Comparison of ENCODE assay signal across 5 fruit fly cellular contexts in the genomic region with DNA sequence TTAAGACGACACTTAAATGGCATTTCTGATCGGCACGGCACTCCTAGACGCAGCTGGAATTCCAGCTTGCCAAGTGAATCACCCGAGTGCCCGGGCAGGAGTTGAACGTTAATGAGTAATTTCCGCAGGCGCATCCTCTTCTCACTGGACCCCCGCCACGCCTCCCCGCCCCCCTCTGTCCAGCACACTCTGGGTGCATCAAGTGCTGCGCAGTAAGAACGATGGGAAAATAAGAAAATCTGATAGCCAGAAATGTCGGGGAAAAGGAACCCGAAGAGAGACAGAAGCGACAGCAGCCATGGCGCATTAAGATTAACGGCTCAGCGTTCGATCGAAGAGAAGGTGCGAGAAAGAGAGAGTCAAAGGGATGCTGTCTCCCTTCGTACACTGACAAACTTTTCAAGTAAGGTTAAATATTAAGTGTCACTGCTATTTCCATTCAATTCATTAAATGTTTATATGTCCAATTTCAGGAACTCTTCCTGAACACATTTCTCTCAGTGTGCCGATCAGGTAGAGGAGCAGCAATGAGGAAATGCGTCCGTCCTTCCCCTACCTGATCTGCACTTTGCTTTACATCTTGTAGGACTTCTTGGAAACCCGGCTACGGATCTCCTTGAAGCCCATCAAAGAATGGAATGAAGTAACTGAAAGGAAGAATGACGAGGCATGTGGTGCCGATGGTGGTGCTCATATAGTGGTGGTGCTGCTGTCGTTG.
TF ChIP-seq lines count a peak whose summit lies in the region.

No protein-coding gene starts in this region.

- no peak for TF ChIP-seq CTCF in whole organism, embryonic (GFP tag; optimal IDR thresholded peaks at IDR 0.05; lab: Kevin White, UChicago)

TF ChIP-seq in whole organism, adult, 20 proteins besides CTCF, POLR2A, EP300 and RAD21:
- TF ChIP-seq cnc (optimal IDR thresholded peaks at IDR 0.05; lab: Kevin White, UChicago) (no peak), bab1 (GFP tag; optimal IDR thresholded peaks at IDR 0.05; lab: Kevin White, UChicago) (no peak), Mnt (GFP tag; optimal IDR thresholded peaks at IDR 0.05; lab: Kevin White, UChicago) (no peak), CG14711 (tag; optimal IDR thresholded peaks at IDR 0.05; lab: Kevin White, UChicago) (no peak), CG1620 (GFP tag; optimal IDR thresholded peaks at IDR 0.05; lab: Kevin White, UChicago) (no peak), toe (GFP tag; optimal IDR thresholded peaks at IDR 0.05; lab: Kevin White, UChicago) (no peak), pad (GFP tag; optimal IDR thresholded peaks at IDR 0.05; lab: Kevin White, UChicago) (peak; percentile 3)

TF ChIP-seq in whole organism, embryonic, 481 proteins besides CTCF, POLR2A, EP300 and RAD21 (continues in another document):
- TF ChIP-seq CG18619 (GFP tag; optimal IDR thresholded peaks at IDR 0.05; lab: Kevin White, UChicago) = peak; percentile 29
- peak; percentile 66 for TF ChIP-seq CG12155 (GFP tag; optimal IDR thresholded peaks at IDR 0.05; lab: Kevin White, UChicago)
- TF ChIP-seq CG2199 (GFP tag; IDR thresholded peaks at IDR 0.05; lab: Robert Waterston, UW) = peak; percentile 66; the same call in 2 of the 3 replicates
- peak; percentile 71 for TF ChIP-seq CG13775 (GFP tag; optimal IDR thresholded peaks at IDR 0.05; lab: Kevin White, UChicago)
- TF ChIP-seq Sin3A (optimal IDR thresholded peaks at IDR 0.05; lab: Kevin White, UChicago) = no peak
- TF ChIP-seq CG8281 (tag; optimal IDR thresholded peaks at IDR 0.05; lab: Kevin White, UChicago) = no peak
- TF ChIP-seq CG11723 (GFP tag; optimal IDR thresholded peaks at IDR 0.05; lab: Kevin White, UChicago) = peak; percentile 41
- TF ChIP-seq CG9609 (GFP tag; optimal IDR thresholded peaks at IDR 0.05; lab: Kevin White, UChicago) = peak; percentile 7
- TF ChIP-seq CG17912 (GFP tag; optimal IDR thresholded peaks at IDR 0.05; lab: Kevin White, UChicago) = no peak
- TF ChIP-seq wek (GFP tag; optimal IDR thresholded peaks at IDR 0.05; lab: Kevin White, UChicago) = peak; percentile 51
- TF ChIP-seq NC2β (GFP tag; optimal IDR thresholded peaks at IDR 0.05; lab: Kevin White, UChicago) = peak; percentile 61
- no peak for TF ChIP-seq exex (tag; optimal IDR thresholded peaks at IDR 0.05; lab: Kevin White, UChicago)
- peak; percentile 73 for TF ChIP-seq D19A (tag; optimal IDR thresholded peaks at IDR 0.05; lab: Kevin White, UChicago)
- peak; percentile 65; the same call in 1 of the 2 replicates for TF ChIP-seq vvl (GFP tag; IDR thresholded peaks at IDR 0.05; lab: Robert Waterston, UW)
- no peak for TF ChIP-seq esg (GFP tag; conservative IDR thresholded peaks at IDR 0.05; lab: Robert Waterston, UW)
- peak; percentile 60 for TF ChIP-seq CG13424 (tag; optimal IDR thresholded peaks at IDR 0.05; lab: Kevin White, UChicago)
- 0 out of 2 replicates have a peak, but pooled peaks have one; percentile 19 for TF ChIP-seq CG31224 (GFP tag; IDR thresholded peaks at IDR 0.05; lab: Robert Waterston, UW)

TF ChIP-seq in whole organism, prepupa, 60 proteins besides CTCF, POLR2A, EP300 and RAD21 (continues in another document):
- TF ChIP-seq esn (GFP tag; optimal IDR thresholded peaks at IDR 0.05; lab: Kevin White, UChicago) = peak; percentile 94
- peak; percentile 96 for TF ChIP-seq cyc (GFP tag; optimal IDR thresholded peaks at IDR 0.05; lab: Kevin White, UChicago)
- TF ChIP-seq CG8319 (GFP tag; optimal IDR thresholded peaks at IDR 0.05; lab: Kevin White, UChicago) = peak; percentile 90
- peak; percentile 75 for TF ChIP-seq CG16779 (tag; optimal IDR thresholded peaks at IDR 0.05; lab: Kevin White, UChicago)
- peak; percentile 93 for TF ChIP-seq dsx (GFP tag; optimal IDR thresholded peaks at IDR 0.05; lab: Kevin White, UChicago; ENCODE audit: poor library complexity, severe bottlenecking)
- TF ChIP-seq ss (GFP tag; optimal IDR thresholded peaks at IDR 0.05; lab: Kevin White, UChicago) = peak; percentile 97
- TF ChIP-seq fd59A (GFP tag; optimal IDR thresholded peaks at IDR 0.05; lab: Kevin White, UChicago) = peak; percentile 90
- TF ChIP-seq CG6792 (GFP tag; optimal IDR thresholded peaks at IDR 0.05; lab: Kevin White, UChicago) = peak; percentile 92
- peak; percentile 93 for TF ChIP-seq acj6 (GFP tag; optimal IDR thresholded peaks at IDR 0.05; lab: Kevin White, UChicago)
- peak; percentile 96 for TF ChIP-seq CG6808 (GFP tag; optimal IDR thresholded peaks at IDR 0.05; lab: Kevin White, UChicago)
- peak; percentile 95 for TF ChIP-seq Smox (GFP tag; optimal IDR thresholded peaks at IDR 0.05; lab: Kevin White, UChicago)
- peak; percentile 62; the same call in 2 of the 3 replicates for TF ChIP-seq CG8119 (GFP tag; IDR thresholded peaks at IDR 0.05; lab: Robert Waterston, UW)
- peak; percentile 91 for TF ChIP-seq CG34406 (GFP tag; optimal IDR thresholded peaks at IDR 0.05; lab: Kevin White, UChicago)
- peak; percentile 85 for TF ChIP-seq pdm3 (GFP tag; optimal IDR thresholded peaks at IDR 0.05; lab: Kevin White, UChicago)
- TF ChIP-seq CG4318 (GFP tag; optimal IDR thresholded peaks at IDR 0.05; lab: Kevin White, UChicago) = peak; percentile 19
- TF ChIP-seq Sox15 (GFP tag; optimal IDR thresholded peaks at IDR 0.05; lab: Kevin White, UChicago) = peak; percentile 89
- TF ChIP-seq Lpt (GFP tag; optimal IDR thresholded peaks at IDR 0.05; lab: Kevin White, UChicago) = peak; percentile 84
- peak; percentile 96 for TF ChIP-seq Eip75B (GFP tag; optimal IDR thresholded peaks at IDR 0.05; lab: Kevin White, UChicago)
- peak; percentile 86 for TF ChIP-seq Blimp-1 (GFP tag; optimal IDR thresholded peaks at IDR 0.05; lab: Kevin White, UChicago)

TF ChIP-seq in whole organism, pupa, 21 proteins besides CTCF, POLR2A, EP300 and RAD21:
- TF ChIP-seq CG8301 (tag; optimal IDR thresholded peaks at IDR 0.05; lab: Kevin White, UChicago) = peak; percentile 80
- peak; percentile 85 for TF ChIP-seq Snoo (tag; optimal IDR thresholded peaks at IDR 0.05; lab: Kevin White, UChicago)
- peak; percentile 78 for TF ChIP-seq fd96Ca (GFP tag; IDR thresholded peaks at IDR 0.05; lab: Robert Waterston, UW)
- TF ChIP-seq CG8159 (tag; optimal IDR thresholded peaks at IDR 0.05; lab: Kevin White, UChicago) = peak; percentile 96
- peak; percentile 56 for TF ChIP-seq CG12605 (GFP tag; IDR thresholded peaks at IDR 0.05; lab: Robert Waterston, UW)
- peak; percentile 91 for TF ChIP-seq CG9948 (tag; optimal IDR thresholded peaks at IDR 0.05; lab: Kevin White, UChicago)
- no peak for TF ChIP-seq CG10348 (GFP tag; IDR thresholded peaks at IDR 0.05; lab: Robert Waterston, UW)
- TF ChIP-seq CG34367 (tag; optimal IDR thresholded peaks at IDR 0.05; lab: Kevin White, UChicago) = peak; percentile 96
- peak; percentile 93 for TF ChIP-seq Pif1B (GFP tag; optimal IDR thresholded peaks at IDR 0.05; lab: Kevin White, UChicago)
- TF ChIP-seq Ets98B (GFP tag; IDR thresholded peaks at IDR 0.05; lab: Robert Waterston, UW) = peak; percentile 40; the same call in 1 of the 2 replicates
- peak; percentile 86 for TF ChIP-seq EcR (GFP tag; optimal IDR thresholded peaks at IDR 0.05; lab: Kevin White, UChicago)
- no peak for TF ChIP-seq CG32121 (GFP tag; IDR thresholded peaks at IDR 0.05; lab: Robert Waterston, UW)
- peak; percentile 94 for TF ChIP-seq gl (tag; optimal IDR thresholded peaks at IDR 0.05; lab: Kevin White, UChicago)
- TF ChIP-seq CG13204 (GFP tag; optimal IDR thresholded peaks at IDR 0.05; lab: Kevin White, UChicago) = peak; percentile 92
- peak; percentile 91 for TF ChIP-seq Pif1A (GFP tag; optimal IDR thresholded peaks at IDR 0.05; lab: Kevin White, UChicago)
- peak; percentile 69 for TF ChIP-seq rn (GFP tag; IDR thresholded peaks at IDR 0.05; lab: Robert Waterston, UW)
- TF ChIP-seq D1 (tag; optimal IDR thresholded peaks at IDR 0.05; lab: Kevin White, UChicago) = peak; percentile 82
- peak; percentile 96 for TF ChIP-seq CG17806 (tag; optimal IDR thresholded peaks at IDR 0.05; lab: Kevin White, UChicago)
- TF ChIP-seq CG4496 (GFP tag; IDR thresholded peaks at IDR 0.05; lab: Robert Waterston, UW) = peak; percentile 87
- TF ChIP-seq CG14655 (GFP tag; optimal IDR thresholded peaks at IDR 0.05; lab: Kevin White, UChicago) = peak; percentile 87
- peak; percentile 90 for TF ChIP-seq CG15710 (tag; optimal IDR thresholded peaks at IDR 0.05; lab: Kevin White, UChicago)

TF ChIP-seq in whole organism, wandering third instar larva, 38 proteins besides CTCF, POLR2A, EP300 and RAD21 (continues in another document):
- peak; percentile 71 to 97 for TF ChIP-seq foxo (GFP tag; optimal IDR thresholded peaks at IDR 0.05; lab: Kevin White, UChicago)
- peak; percentile 57 for TF ChIP-seq Dfd (GFP tag; optimal IDR thresholded peaks at IDR 0.05; lab: Kevin White, UChicago)
- TF ChIP-seq sv (GFP tag; optimal IDR thresholded peaks at IDR 0.05; lab: Kevin White, UChicago) = peak; percentile 54
- TF ChIP-seq Hr78 (GFP tag; optimal IDR thresholded peaks at IDR 0.05; lab: Kevin White, UChicago) = no peak
- no peak for TF ChIP-seq Dif (GFP tag; optimal IDR thresholded peaks at IDR 0.05; lab: Kevin White, UChicago; ENCODE audit: partially characterized antibody)
- peak; percentile 96 for TF ChIP-seq ey (GFP tag; optimal IDR thresholded peaks at IDR 0.05; lab: Kevin White, UChicago)
- TF ChIP-seq h (GFP tag; optimal IDR thresholded peaks at IDR 0.05; lab: Kevin White, UChicago) = peak; percentile 97
- peak; percentile 98 for TF ChIP-seq psq (GFP tag; optimal IDR thresholded peaks at IDR 0.05; lab: Kevin White, UChicago)
- no peak for TF ChIP-seq Abd-B (GFP tag; optimal IDR thresholded peaks at IDR 0.05; lab: Kevin White, UChicago)
- no peak for TF ChIP-seq lola (GFP tag; optimal IDR thresholded peaks at IDR 0.05; lab: Kevin White, UChicago)
- TF ChIP-seq GATAd (GFP tag; optimal IDR thresholded peaks at IDR 0.05; lab: Kevin White, UChicago) = no peak
- TF ChIP-seq pan (optimal IDR thresholded peaks at IDR 0.05; lab: Kevin White, UChicago) = no peak
- TF ChIP-seq Hnf4 (GFP tag; optimal IDR thresholded peaks at IDR 0.05; lab: Kevin White, UChicago) = peak; percentile 94
- no peak for TF ChIP-seq N (GFP tag; optimal IDR thresholded peaks at IDR 0.05; lab: Kevin White, UChicago)
- peak; percentile 89 for TF ChIP-seq brk (GFP tag; optimal IDR thresholded peaks at IDR 0.05; lab: Kevin White, UChicago)
- TF ChIP-seq Jra (GFP tag; optimal IDR thresholded peaks at IDR 0.05; lab: Kevin White, UChicago) = peak; percentile 74
- TF ChIP-seq CG32264 (GFP tag; optimal IDR thresholded peaks at IDR 0.05; lab: Kevin White, UChicago) = peak; percentile 88
- TF ChIP-seq Myc (optimal IDR thresholded peaks at IDR 0.05; lab: Kevin White, UChicago) = no peak
- TF ChIP-seq rgr (GFP tag; optimal IDR thresholded peaks at IDR 0.05; lab: Kevin White, UChicago) = peak; percentile 95
- peak; percentile 90 for TF ChIP-seq Sp1 (GFP tag; optimal IDR thresholded peaks at IDR 0.05; lab: Kevin White, UChicago)
- peak; percentile 92 for TF ChIP-seq Rel (GFP tag; optimal IDR thresholded peaks at IDR 0.05; lab: Kevin White, UChicago)
- peak; percentile 63 for TF ChIP-seq Rel (tag; optimal IDR thresholded peaks at IDR 0.05; lab: Kevin White, UChicago)
- TF ChIP-seq sage (GFP tag; optimal IDR thresholded peaks at IDR 0.05; lab: Kevin White, UChicago) = peak; percentile 85
- TF ChIP-seq br (GFP tag; optimal IDR thresholded peaks at IDR 0.05; lab: Kevin White, UChicago) = peak; percentile 92
